Fruit fly (Drosophila melanogaster) whole organism: Measurements from ENCODE around the gene CG31140.

ENCODE experiments used
- CG8478 ChIP-seq: fragments of >200 bp; optimal IDR thresholded peaks from 2 replicates; lab custom pipeline; 2018; ENCODE audit warnings: inconsistent platforms
- pan ChIP-seq: fragments of >200 bp; optimal IDR thresholded peaks from 2 replicates; lab custom pipeline; 2017
- psq ChIP-seq: fragments of >200 bp; optimal IDR thresholded peaks from 2 replicates; lab custom pipeline; 2017
- usp ChIP-seq: fragments of >200 bp; optimal IDR thresholded peaks from 2 replicates; lab custom pipeline; 2017; ENCODE audit warnings: missing biosample characterization, missing genetic modification characterization, mixed read lengths

- TF ChIP-seq pan (no peak), CG8478 (lab: Kevin White, UChicago) (no peak), psq (lab: Kevin White, UChicago) (no peak), usp (no peak)
Observed at dm6 chr3R:23914415-23915041, 48.5 kb upstream of the CG31140 start.
